Worm (Caenorhabditis elegans): ENCODE data around the gene ncx-1.

DNA sequence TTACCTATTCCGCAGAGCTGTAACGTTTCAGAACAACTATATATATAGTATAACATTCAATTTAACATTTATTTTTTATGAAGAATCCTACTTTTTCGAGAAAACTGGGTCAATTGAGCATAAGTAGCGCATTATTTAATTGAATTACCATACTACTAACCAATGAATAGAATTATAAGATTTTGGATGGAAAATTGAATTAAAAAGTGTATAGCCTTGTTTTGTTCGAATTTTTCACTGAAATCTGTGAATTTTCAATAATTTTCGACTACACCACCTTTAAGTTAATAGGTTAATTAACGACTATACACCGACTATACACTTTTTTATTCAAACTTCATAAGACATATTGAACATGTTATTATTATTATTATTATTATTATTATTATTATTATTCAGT, 26.5 kb downstream of the ncx-1 start:
- TF ChIP-seq dao-5 (tag; optimal IDR thresholded peaks at IDR 0.05) (no peak), him-1 (tag; optimal IDR thresholded peaks at IDR 0.05) (no peak)

Measured in whole organism, L4/young adult.